Worm (Caenorhabditis elegans) whole organism, late embryonic: Measurements from ENCODE around the gene T22G5.1.

Experiments used
- F13H6.1 ChIP-seq: sonication (generic microtip); optimal IDR thresholded peaks from 2 replicates; lab custom pipeline; 2016; ENCODE audit warnings: missing genetic modification characterization, missing compliant biosample characterization
- fkh-6 ChIP-seq: sonication (generic microtip); optimal IDR thresholded peaks from 2 replicates; lab custom pipeline; 2016; ENCODE audit warnings: missing genetic modification characterization, missing compliant biosample characterization

ce11 chrV:13873323-13873722, 3.3 kb upstream of the T22G5.1 start:
- TF ChIP-seq fkh-6 (tag; lab: Kevin White, UChicago) (no peak), F13H6.1 (no peak)
